Worm (Caenorhabditis elegans) whole organism, L3 larva: ENCODE results near the gene Y39H10B.2.

Source experiments
- aly-2 ChIP-seq: fragments of 150-350 bp; optimal IDR thresholded peaks from 2 replicates; lab custom pipeline; 2014; ENCODE audit warnings: missing biosample characterization, missing genetic modification characterization
- ceh-82 ChIP-seq: fragments of 150-350 bp; optimal IDR thresholded peaks from 2 replicates; lab custom pipeline; 2014; ENCODE audit warnings: missing biosample characterization, missing genetic modification characterization
- mdl-1 ChIP-seq: fragments of 150-350 bp; optimal IDR thresholded peaks from 2 replicates; lab custom pipeline; 2014; ENCODE audit warnings: missing biosample characterization, missing genetic modification characterization
- nhr-12 ChIP-seq: fragments of 150-350 bp; optimal IDR thresholded peaks from 2 replicates; lab custom pipeline; 2014; ENCODE audit warnings: missing biosample characterization, missing genetic modification characterization
- nhr-237 ChIP-seq: fragments of 150-350 bp; optimal IDR thresholded peaks from 2 replicates; lab custom pipeline; 2014; ENCODE audit warnings: missing biosample characterization, missing genetic modification characterization
- pqm-1 ChIP-seq: fragments of 150-350 bp; optimal IDR thresholded peaks from 2 replicates; lab custom pipeline; 2017; ENCODE audit warnings: missing biosample characterization, missing genetic modification characterization, inconsistent platforms
- sea-2 ChIP-seq: fragments of 150-350 bp; sonication (generic microtip); optimal IDR thresholded peaks from 4 replicates; lab custom pipeline; 2014; ENCODE audit warnings: missing biosample characterization, missing genetic modification reagents, missing genetic modification characterization
- tbx-2 ChIP-seq: sonication (generic microtip); optimal IDR thresholded peaks from 2 replicates; lab custom pipeline; 2016; ENCODE audit warnings: mild to moderate bottlenecking, missing genetic modification characterization, missing compliant biosample characterization
- zag-1 ChIP-seq: fragments of 150-350 bp; optimal IDR thresholded peaks from 2 replicates; lab custom pipeline; 2014; ENCODE audit warnings: missing biosample characterization, missing genetic modification characterization
- ztf-4 ChIP-seq: fragments of 150-350 bp; optimal IDR thresholded peaks from 2 replicates; lab custom pipeline; 2014; ENCODE audit warnings: missing biosample characterization, missing genetic modification characterization

DNA sequence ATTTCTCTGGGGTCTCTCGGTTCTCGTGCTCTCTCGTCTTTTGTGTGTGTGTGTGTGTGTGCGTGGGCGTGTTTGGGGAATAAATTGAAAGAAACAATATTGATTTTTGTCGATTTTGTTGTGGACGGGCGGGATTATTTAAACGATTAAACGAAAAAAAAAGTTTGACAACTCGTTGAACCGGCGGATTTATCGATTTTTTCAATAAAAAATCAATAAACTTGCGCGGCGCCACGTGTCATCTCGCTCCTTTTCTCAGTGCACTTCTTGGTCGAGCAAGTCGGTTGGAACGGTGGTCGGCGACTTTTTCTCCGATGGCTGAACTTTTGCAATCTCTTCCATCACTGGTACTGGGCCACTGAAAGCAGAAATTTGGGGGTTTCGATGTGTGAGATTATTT lies 44.4 kb downstream of the Y39H10B.2 start:
- TF ChIP-seq tbx-2 (tag; lab: Kevin White, UChicago) (no peak), pqm-1 (tag; lab: Kevin White, UChicago) (no peak), nhr-12 (tag; lab: Kevin White, UChicago) (no peak), zag-1 (tag; lab: Kevin White, UChicago) (no peak), ceh-82 (tag; lab: Kevin White, UChicago) (no peak), mdl-1 (tag; lab: Kevin White, UChicago) (no peak), nhr-237 (tag; lab: Kevin White, UChicago) (no peak), ztf-4 (no peak), aly-2 (tag; lab: Kevin White, UChicago) (no peak), sea-2 (GFP tag; lab: Kevin White, UChicago) (no peak)
